Fruit fly (Drosophila melanogaster): ENCODE measurements around the gene CG13643.

CG13643 gene

dm6 chr3R:24893320-24893955, 12.4 kb downstream of the CG13643 start (continued):
- TF ChIP-seq br (optimal IDR thresholded peaks at IDR 0.05) (no peak), Drgx (GFP tag; IDR thresholded peaks at IDR 0.05) (peak; percentile 84), corto (GFP tag; optimal IDR thresholded peaks at IDR 0.05) (peak; percentile 37), maf-S (GFP tag; optimal IDR thresholded peaks at IDR 0.05) (no peak), grn (GFP tag; optimal IDR thresholded peaks at IDR 0.05) (peak; percentile 3), Nf-YC (tag; optimal IDR thresholded peaks at IDR 0.05) (peak; percentile 68), Neu2 (GFP tag; optimal IDR thresholded peaks at IDR 0.05; ENCODE audit: borderline replicate concordance) (no peak), Med (GFP tag) (peak; percentile 58), CG3407 (GFP tag; optimal IDR thresholded peaks at IDR 0.05) (peak; percentile 53), Gsc (GFP tag; IDR thresholded peaks at IDR 0.05) (no peak), Taf1 (GFP tag; IDR thresholded peaks at IDR 0.05) (no peak), B-H2 (GFP tag; optimal IDR thresholded peaks at IDR 0.05) (no peak), chinmo (GFP tag; IDR thresholded peaks at IDR 0.05; ENCODE audit: partially characterized antibody) (peak; percentile 56; the same call in 1 of the 4 replicates), HmgD (GFP tag; optimal IDR thresholded peaks at IDR 0.05) (no peak), CG14014 (GFP tag; IDR thresholded peaks at IDR 0.05) (peak; percentile 20; the same call in 1 of the 2 replicates), wdn (GFP tag; IDR thresholded peaks at IDR 0.05) (no peak), CG4820 (GFP tag; optimal IDR thresholded peaks at IDR 0.05) (peak; percentile 58), ftz-f1 (GFP tag; optimal IDR thresholded peaks at IDR 0.05) (no peak), Poxn (GFP tag; IDR thresholded peaks at IDR 0.05) (no peak), CG10147 (GFP tag; optimal IDR thresholded peaks at IDR 0.05) (peak; percentile 85), ham (GFP tag; IDR thresholded peaks at IDR 0.05) (no peak), CG10431 (GFP tag; optimal IDR thresholded peaks at IDR 0.05) (peak; percentile 45), CkIIα-i1 (GFP tag; IDR thresholded peaks at IDR 0.05) (no peak), Lim3 (GFP tag; IDR thresholded peaks at IDR 0.05) (no peak), fd102C (GFP tag; optimal IDR thresholded peaks at IDR 0.05) (no peak), trem (tag; optimal IDR thresholded peaks at IDR 0.05) (peak; percentile 90), dmrt11E (tag; optimal IDR thresholded peaks at IDR 0.05) (peak; percentile 90), Bteb2 (GFP tag; optimal IDR thresholded peaks at IDR 0.05) (no peak), CG8924 (tag; optimal IDR thresholded peaks at IDR 0.05) (peak; percentile 94), tll (GFP tag; optimal IDR thresholded peaks at IDR 0.05) (peak in 1 of 2 experiments; percentile 21), CG7372 (GFP tag; IDR thresholded peaks at IDR 0.05) (no peak), CG9817 (tag; optimal IDR thresholded peaks at IDR 0.05) (peak; percentile 54), NFAT (GFP tag; IDR thresholded peaks at IDR 0.05) (no peak), Spps (tag; optimal IDR thresholded peaks at IDR 0.05) (peak; percentile 75), CG18262 (tag; optimal IDR thresholded peaks at IDR 0.05) (peak; percentile 97), CG31441 (GFP tag; IDR thresholded peaks at IDR 0.05) (peak; percentile 97), CG11695 (GFP tag; IDR thresholded peaks at IDR 0.05) (peak; percentile 85), Hey (tag; optimal IDR thresholded peaks at IDR 0.05) (no peak), eyg (GFP tag; optimal IDR thresholded peaks at IDR 0.05) (no peak), sim (GFP tag; IDR thresholded peaks at IDR 0.05) (no peak), sima (GFP tag; optimal IDR thresholded peaks at IDR 0.05) (no peak), CG15601 (tag; optimal IDR thresholded peaks at IDR 0.05) (peak; percentile 84), jing (GFP tag; optimal IDR thresholded peaks at IDR 0.05) (no peak), crol (GFP tag; IDR thresholded peaks at IDR 0.05) (peak; percentile 66), dpn (GFP tag; optimal IDR thresholded peaks at IDR 0.05) (peak in 1 of 2 experiments; percentile 58), HmgZ (tag; optimal IDR thresholded peaks at IDR 0.05) (peak; percentile 11), Ptx1 (GFP tag; IDR thresholded peaks at IDR 0.05) (peak; percentile 82), psq (GFP tag; optimal IDR thresholded peaks at IDR 0.05) (peak; percentile 21), kay (GFP tag; optimal IDR thresholded peaks at IDR 0.05) (peak; percentile 68), CG10654 (GFP tag; optimal IDR thresholded peaks at IDR 0.05) (peak; percentile 62), Sry-β (GFP tag; optimal IDR thresholded peaks at IDR 0.05) (peak; percentile 49)
